Fruit fly (Drosophila melanogaster): ENCODE data around the gene CG13615.

The CG13615 gene

DNA sequence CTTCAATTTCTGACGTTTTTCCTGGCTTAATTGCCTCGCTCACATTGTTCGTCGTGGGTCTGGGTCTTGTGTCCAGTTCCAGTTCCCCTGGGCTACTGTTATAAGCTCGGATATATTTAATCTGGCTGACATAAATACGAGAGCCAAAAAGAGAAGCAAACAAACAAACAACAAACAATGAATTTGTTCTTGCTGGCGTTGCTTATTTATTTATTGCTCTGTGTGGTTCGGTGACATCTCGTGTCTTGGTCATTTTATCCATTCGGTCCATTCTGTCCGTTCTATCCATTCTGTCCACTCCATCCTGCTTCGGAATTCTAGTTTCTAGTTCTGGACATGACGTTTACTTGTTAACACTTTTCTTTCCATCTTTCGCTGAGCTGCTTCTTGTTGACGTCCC, 5.4 kb upstream of the CG13615 start, which contains the start of gene CG17780:
TSS of gene CG17780 (minus strand) at position 101 of the 400 bp plus-strand sequence.
- no peak for TF ChIP-seq noc (tag; optimal IDR thresholded peaks at IDR 0.05)

dm6 chr3R:24386434-24386833, 3.9 kb upstream of the CG13615 start:
- no peak for TF ChIP-seq noc (tag; optimal IDR thresholded peaks at IDR 0.05)

DNA sequence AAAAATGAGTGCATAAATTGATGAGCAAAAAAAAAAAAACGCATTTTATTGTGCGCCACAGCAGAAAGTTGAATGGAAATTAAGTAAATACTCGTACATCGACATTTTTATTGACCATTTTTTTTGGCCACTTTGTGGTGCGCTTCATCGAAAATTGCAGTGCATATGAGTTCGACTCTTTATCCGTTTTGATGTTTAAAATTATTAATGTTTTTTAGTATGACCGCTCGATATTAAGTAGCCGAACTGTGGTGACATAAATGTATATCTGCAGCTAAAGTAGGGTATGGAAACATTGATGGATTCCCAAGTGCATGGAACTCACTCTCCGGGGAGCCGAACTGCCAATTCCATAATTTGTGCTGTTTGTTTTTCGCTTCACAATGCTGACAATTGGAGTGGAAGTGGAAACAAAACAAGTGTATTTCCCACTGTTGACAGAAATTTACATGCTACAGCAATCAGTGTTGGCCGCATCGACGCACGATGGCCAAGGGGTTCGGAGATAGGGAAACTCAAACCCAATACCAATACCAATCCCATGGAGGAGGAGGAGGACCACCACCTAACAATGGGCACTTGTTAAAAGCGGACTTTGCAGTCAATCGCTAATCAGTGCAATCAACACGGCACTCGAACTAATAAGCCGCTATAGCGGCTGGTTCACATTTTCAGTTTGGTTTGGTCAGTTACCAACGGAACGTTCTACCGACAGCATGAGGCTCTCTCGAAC, 2.1 kb downstream of the CG13615 start, which contains the start of gene CG13616:
TSS of gene CG13616 (plus strand) at position 683 of the 733 bp plus-strand sequence.
- TF ChIP-seq noc (tag; optimal IDR thresholded peaks at IDR 0.05) = no peak

Measured in whole organism, larva.